Fruit fly (Drosophila melanogaster) whole organism, embryonic: ENCODE data around the gene Best2.

Source experiments
- Abd-B ChIP-seq: fragments of 200-800 bp; sonication (Bioruptor generic); optimal IDR thresholded peaks from 2 replicates; lab custom pipeline; 2018; ENCODE audit warnings: missing biosample characterization, mild to moderate bottlenecking, missing genetic modification characterization, moderate library complexity
- Asciz ChIP-seq: fragments of 200-800 bp; sonication (Bioruptor generic); optimal IDR thresholded peaks from 2 replicates; lab custom pipeline; 2017; ENCODE audit warnings: missing biosample characterization, mild to moderate bottlenecking, missing genetic modification characterization, missing genetic modification reagents
- Awh ChIP-seq: fragments of 200-800 bp; sonication (Bioruptor generic); IDR thresholded peaks from 2 replicates; pipeline ENCODE4, ENCODE4 v1.3.6; 2022; ENCODE audit warnings: missing biosample characterization, missing genetic modification characterization
- B-H2 ChIP-seq: fragments of 200-800 bp; sonication (Bioruptor generic); optimal IDR thresholded peaks from 2 replicates; lab custom pipeline; 2018; ENCODE audit warnings: missing biosample characterization, mild to moderate bottlenecking, missing genetic modification characterization
- Bdp1 ChIP-seq: fragments of 200-800 bp; sonication (Bioruptor generic); optimal IDR thresholded peaks from 3 replicates; lab custom pipeline; 2016; ENCODE audit warnings: missing biosample characterization, missing genetic modification characterization
- BtbVII ChIP-seq: fragments of 200-800 bp; sonication (Bioruptor generic); optimal IDR thresholded peaks from 3 replicates; lab custom pipeline; 2017; ENCODE audit warnings: missing biosample characterization, mild to moderate bottlenecking, missing genetic modification characterization
- CG12155 ChIP-seq: fragments of 200-800 bp; sonication (Bioruptor generic); optimal IDR thresholded peaks from 3 replicates; lab custom pipeline; 2016; ENCODE audit warnings: missing biosample characterization, missing genetic modification characterization
- CG12659 ChIP-seq: fragments of 200-800 bp; sonication (Bioruptor generic); optimal IDR thresholded peaks from 3 replicates; lab custom pipeline; 2017; ENCODE audit warnings: mild to moderate bottlenecking, missing biosample characterization, missing genetic modification reagents, missing genetic modification characterization
- CG15073 ChIP-seq: fragments of 200-800 bp; sonication (Bioruptor generic); optimal IDR thresholded peaks from 2 replicates; lab custom pipeline; 2016; ENCODE audit warnings: missing biosample characterization, missing genetic modification characterization
- CG1529 ChIP-seq: fragments of 200-800 bp; sonication (Bioruptor generic); optimal IDR thresholded peaks from 3 replicates; lab custom pipeline; 2018; ENCODE audit warnings: missing biosample characterization, missing genetic modification characterization
- CG16815 ChIP-seq: fragments of 200-800 bp; sonication (Bioruptor generic); optimal IDR thresholded peaks from 3 replicates; lab custom pipeline; 2017; ENCODE audit warnings: missing biosample characterization, mild to moderate bottlenecking, missing genetic modification characterization
- CG17361 ChIP-seq: fragments of 200-800 bp; sonication (Bioruptor generic); IDR thresholded peaks from 3 replicates; pipeline ENCODE4 v1.3.6; 2022; ENCODE audit warnings: missing biosample characterization, missing genetic modification characterization
- CG17385 ChIP-seq: fragments of 200-800 bp; sonication (Bioruptor generic); optimal IDR thresholded peaks from 3 replicates; lab custom pipeline; 2018; ENCODE audit warnings: missing biosample characterization, mild to moderate bottlenecking, missing genetic modification characterization
- CG17612 ChIP-seq: fragments of 200-800 bp; sonication (Bioruptor generic); IDR thresholded peaks from 2 replicates; pipeline ENCODE4 v1.3.6; 2022; ENCODE audit warnings: missing biosample characterization, missing genetic modification characterization
- CG2120 ChIP-seq: fragments of 200-800 bp; sonication (Bioruptor generic); optimal IDR thresholded peaks from 3 replicates; lab custom pipeline; 2016; ENCODE audit warnings: missing biosample characterization, missing genetic modification characterization
- CG33213 ChIP-seq: fragments of 200-800 bp; sonication (Bioruptor generic); optimal IDR thresholded peaks from 3 replicates; lab custom pipeline; 2016; ENCODE audit warnings: missing biosample characterization, missing genetic modification characterization
- CG33557 ChIP-seq: fragments of 200-800 bp; sonication (Bioruptor generic); optimal IDR thresholded peaks from 2 replicates; lab custom pipeline; 2019; ENCODE audit warnings: missing biosample characterization, mild to moderate bottlenecking, missing genetic modification characterization, moderate library complexity
- CG3995 ChIP-seq: fragments of 200-800 bp; sonication (Bioruptor generic); optimal IDR thresholded peaks from 3 replicates; lab custom pipeline; 2016; ENCODE audit warnings: missing biosample characterization, missing genetic modification characterization
- CG4617 ChIP-seq: fragments of 200-800 bp; sonication (Bioruptor generic); optimal IDR thresholded peaks from 3 replicates; lab custom pipeline; 2016; ENCODE audit warnings: missing biosample characterization, missing genetic modification characterization, borderline replicate concordance
- CG6254 ChIP-seq: fragments of 200-800 bp; sonication (Bioruptor generic); optimal IDR thresholded peaks from 3 replicates; lab custom pipeline; 2017; ENCODE audit warnings: mild to moderate bottlenecking, missing biosample characterization, missing genetic modification reagents, missing genetic modification characterization
- CG6654 ChIP-seq: fragments of 200-800 bp; sonication (Bioruptor generic); optimal IDR thresholded peaks from 2 replicates; lab custom pipeline; 2017; ENCODE audit warnings: missing biosample characterization, mild to moderate bottlenecking, missing genetic modification characterization
- CG6683 ChIP-seq: fragments of 200-800 bp; sonication (Bioruptor generic); optimal IDR thresholded peaks from 2 replicates; lab custom pipeline; 2017; ENCODE audit warnings: missing biosample characterization, mild to moderate bottlenecking, missing genetic modification characterization, missing genetic modification reagents
- CG7357 ChIP-seq: fragments of 200-800 bp; sonication (Bioruptor generic); IDR thresholded peaks from 3 replicates; pipeline ENCODE4 v1.3.6; 2022; ENCODE audit warnings: missing biosample characterization, missing genetic modification characterization
- CG7556 ChIP-seq: fragments of 200-800 bp; sonication (Bioruptor generic); optimal IDR thresholded peaks from 2 replicates; lab custom pipeline; 2017; ENCODE audit warnings: missing biosample characterization, mild to moderate bottlenecking, missing genetic modification characterization
- CG8281 ChIP-seq: fragments of 200-800 bp; sonication (Bioruptor generic); optimal IDR thresholded peaks from 2 replicates; lab custom pipeline; 2018; ENCODE audit warnings: missing biosample characterization, mild to moderate bottlenecking, missing genetic modification characterization, moderate library complexity
- CG8388 ChIP-seq: fragments of 200-800 bp; sonication (Bioruptor generic); optimal IDR thresholded peaks from 2 replicates; lab custom pipeline; 2019; ENCODE audit warnings: missing biosample characterization, mild to moderate bottlenecking, missing genetic modification characterization, moderate library complexity
- CG8924 ChIP-seq: fragments of 200-800 bp; optimal IDR thresholded peaks from 3 replicates; lab custom pipeline; 2019; ENCODE audit warnings: missing biosample characterization, mild to moderate bottlenecking, missing genetic modification characterization, moderate library complexity
- CG9437 ChIP-seq: fragments of 200-800 bp; sonication (Bioruptor generic); optimal IDR thresholded peaks from 2 replicates; lab custom pipeline; 2018; ENCODE audit warnings: missing biosample characterization, mild to moderate bottlenecking, missing genetic modification characterization
- Ets65A ChIP-seq: fragments of 200-800 bp; sonication (Bioruptor generic); peaks from one replicate; lab custom pipeline; 2016; ENCODE audit warnings: missing biosample characterization, missing genetic modification characterization
- Hr3 ChIP-seq: fragments of 200-800 bp; sonication (Bioruptor generic); optimal IDR thresholded peaks from 3 replicates; lab custom pipeline; 2016; ENCODE audit warnings: missing biosample characterization, missing genetic modification characterization
- Hr39 ChIP-seq: fragments of >200 bp; optimal IDR thresholded peaks from 2 replicates; lab custom pipeline; 2017
- NK7.1 ChIP-seq: fragments of 200-800 bp; sonication (Bioruptor generic); optimal IDR thresholded peaks from 3 replicates; lab custom pipeline; 2016; ENCODE audit warnings: missing biosample characterization, missing genetic modification characterization
- Nf-YB ChIP-seq: fragments of 200-800 bp; sonication (Bioruptor generic); optimal IDR thresholded peaks from 3 replicates; lab custom pipeline; 2019; ENCODE audit warnings: missing biosample characterization, mild to moderate bottlenecking, missing genetic modification characterization, moderate library complexity
- Vsx1 ChIP-seq: fragments of 200-800 bp; sonication (Bioruptor generic); optimal IDR thresholded peaks from 2 replicates; lab custom pipeline; 2017; ENCODE audit warnings: missing biosample characterization, mild to moderate bottlenecking, missing genetic modification characterization, missing genetic modification reagents
- al ChIP-seq: fragments of 200-800 bp; sonication (Bioruptor generic); IDR thresholded peaks from 2 replicates; pipeline ENCODE4 v1.3.6; 2022; ENCODE audit warnings: missing biosample characterization, missing genetic modification characterization
- ap ChIP-seq: fragments of 200-800 bp; sonication (Bioruptor generic); IDR thresholded peaks from 2 replicates; pipeline ENCODE4 v1.3.6; 2022; ENCODE audit warnings: missing biosample characterization, missing genetic modification characterization
- ato ChIP-seq: fragments of 200-800 bp; sonication (Bioruptor generic); IDR thresholded peaks from 2 replicates; pipeline ENCODE4 v1.3.6; 2022; ENCODE audit warnings: missing biosample characterization, missing genetic modification characterization; ENCODE audit not compliant: partially characterized antibody
- bbx ChIP-seq: fragments of 200-800 bp; sonication (Bioruptor generic); IDR thresholded peaks from 2 replicates; pipeline ENCODE4 v1.3.6; 2022; ENCODE audit warnings: missing biosample characterization, missing genetic modification characterization; ENCODE audit not compliant: partially characterized antibody
- crc ChIP-seq: fragments of 200-800 bp; sonication (Bioruptor generic); optimal IDR thresholded peaks from 2 replicates; lab custom pipeline; 2016; ENCODE audit warnings: missing biosample characterization, missing genetic modification characterization
- dysf ChIP-seq: fragments of 200-800 bp; sonication (Bioruptor generic); IDR thresholded peaks from 3 replicates; pipeline ENCODE4 v1.3.6; 2022; ENCODE audit warnings: missing biosample characterization, missing genetic modification characterization
- fd96Cb ChIP-seq: fragments of 200-800 bp; sonication (Bioruptor generic); optimal IDR thresholded peaks from 2 replicates; lab custom pipeline; 2018; ENCODE audit warnings: missing biosample characterization, mild to moderate bottlenecking, missing genetic modification characterization, moderate library complexity
- grn ChIP-seq: fragments of 200-800 bp; sonication (Bioruptor generic); optimal IDR thresholded peaks from 3 replicates; lab custom pipeline; 2017; ENCODE audit warnings: missing biosample characterization, missing genetic modification characterization
- org-1 ChIP-seq: fragments of 200-800 bp; sonication (Bioruptor generic); optimal IDR thresholded peaks from 2 replicates; lab custom pipeline; 2017; ENCODE audit warnings: missing biosample characterization, missing genetic modification characterization
- peb ChIP-seq: fragments of 200-800 bp; sonication (Bioruptor generic); IDR thresholded peaks from 2 replicates; pipeline ENCODE4 v1.3.6; 2022; ENCODE audit warnings: missing biosample characterization, missing genetic modification characterization
- row ChIP-seq: fragments of 200-800 bp; sonication (Bioruptor generic); IDR thresholded peaks from 3 replicates; pipeline ENCODE4 v1.3.6; 2022; ENCODE audit warnings: missing biosample characterization, missing genetic modification characterization
- sd ChIP-seq: fragments of 200-800 bp; sonication (Bioruptor generic); optimal IDR thresholded peaks from 3 replicates; lab custom pipeline; 2018; ENCODE audit warnings: missing biosample characterization, mild to moderate bottlenecking, missing genetic modification characterization, moderate library complexity
- slou ChIP-seq: fragments of 200-800 bp; sonication (Bioruptor generic); optimal IDR thresholded peaks from 3 replicates; lab custom pipeline; 2016; ENCODE audit warnings: missing biosample characterization, missing genetic modification characterization
- tio ChIP-seq: fragments of 200-800 bp; sonication (Bioruptor generic); optimal IDR thresholded peaks from 2 replicates; lab custom pipeline; 2017; ENCODE audit warnings: missing biosample characterization, missing genetic modification characterization, inconsistent platforms
- vfl ChIP-seq: fragments of 200-800 bp; sonication (Bioruptor generic); optimal IDR thresholded peaks from 2 replicates; lab custom pipeline; 2016; ENCODE audit warnings: missing biosample characterization, missing genetic modification characterization

The Best2 gene

DNA sequence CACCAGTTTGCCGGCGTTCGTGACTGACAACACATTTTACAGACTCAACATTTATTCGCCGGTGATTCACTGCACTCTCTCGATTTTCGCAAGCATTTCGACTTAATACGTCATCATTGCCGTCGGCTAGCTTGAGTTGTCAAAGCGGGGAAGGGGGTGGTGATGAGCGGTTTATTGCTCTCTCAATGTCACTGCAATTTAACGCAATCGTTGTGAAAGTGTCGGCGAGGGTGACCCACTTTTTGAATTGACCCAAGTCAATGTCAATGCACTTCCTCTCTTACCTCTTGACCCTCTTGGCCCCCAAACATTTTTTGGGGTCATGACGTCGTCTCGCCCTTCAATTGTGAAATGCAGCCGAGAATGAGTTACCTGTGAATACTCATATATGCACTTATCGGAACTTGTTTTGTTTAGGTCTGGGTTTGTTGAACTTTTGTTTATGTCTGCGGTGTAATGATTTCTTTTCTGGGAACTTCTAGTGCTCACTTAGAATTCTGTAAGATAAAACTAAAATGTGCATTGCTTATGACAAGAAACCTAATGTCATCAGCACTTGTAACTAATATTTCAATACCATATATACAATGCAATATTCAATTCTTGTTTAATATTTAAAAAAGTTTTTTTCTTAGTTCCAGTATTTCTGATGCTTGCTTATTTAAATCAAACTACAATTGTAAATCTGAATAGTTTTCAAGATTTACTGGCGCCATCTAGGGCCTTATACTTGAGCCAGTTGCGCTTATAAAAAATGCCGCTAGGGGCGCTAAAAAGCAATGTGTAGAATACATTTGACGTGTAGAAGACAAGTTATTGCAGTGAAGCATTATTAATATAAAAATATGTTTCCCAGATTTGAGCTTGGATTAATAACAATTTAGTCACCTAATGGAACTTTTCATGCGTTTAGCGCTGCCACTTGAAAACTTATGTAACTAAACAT lies 7.7 kb upstream of the Best2 start (continued):
- TF ChIP-seq ato (no peak), org-1 (no peak), dysf (GFP tag; lab: Robert Waterston, UW) (peak; percentile 42; the same call in 2 of the 3 replicates), fd96Cb (tag; lab: Kevin White, UChicago) (no peak), Bdp1 (no peak), CG15073 (GFP tag; lab: Kevin White, UChicago) (no peak), Nf-YB (no peak), bbx (no peak), CG2120 (peak; percentile 52), ap (GFP tag; lab: Robert Waterston, UW) (no peak), NK7.1 (peak; percentile 19), Ets65A (GFP tag; lab: Kevin White, UChicago) (peak; percentile 97), Awh (no peak), Abd-B (no peak), tio (no peak), CG1529 (GFP tag; lab: Kevin White, UChicago) (no peak), slou (GFP tag; lab: Kevin White, UChicago) (peak; percentile 45), CG33213 (GFP tag; lab: Kevin White, UChicago) (peak; percentile 6), Asciz (GFP tag; lab: Kevin White, UChicago) (no peak), CG17385 (GFP tag; lab: Kevin White, UChicago) (no peak), CG12659 (GFP tag; lab: Kevin White, UChicago) (peak; percentile 18), Hr39 (lab: Kevin White, UChicago) (no peak), CG7357 (0 out of 3 replicates have a peak, but pooled peaks have one; percentile 37), peb (no peak), CG6683 (GFP tag; lab: Kevin White, UChicago) (no peak), CG17361 (GFP tag; lab: Robert Waterston, UW) (peak; percentile 55; the same call in 2 of the 3 replicates), CG12155 (GFP tag; lab: Kevin White, UChicago) (peak; percentile 13), crc (GFP tag; lab: Kevin White, UChicago) (no peak), CG6254 (GFP tag; lab: Kevin White, UChicago) (no peak), CG6654 (GFP tag; lab: Kevin White, UChicago) (no peak), CG8281 (tag; lab: Kevin White, UChicago) (no peak), Vsx1 (GFP tag; lab: Kevin White, UChicago) (no peak), B-H2 (GFP tag; lab: Kevin White, UChicago) (peak; percentile 14), row (peak; percentile 25; the same call in 1 of the 3 replicates), CG17612 (GFP tag; lab: Robert Waterston, UW) (no peak), CG33557 (GFP tag; lab: Kevin White, UChicago) (no peak), CG8388 (peak; percentile 18), CG9437 (GFP tag; lab: Kevin White, UChicago) (no peak), CG4617 (GFP tag; lab: Kevin White, UChicago) (peak; percentile 9), CG8924 (tag; lab: Kevin White, UChicago) (peak; percentile 4), sd (tag; lab: Kevin White, UChicago) (peak; percentile 28), Hr3 (GFP tag; lab: Kevin White, UChicago) (peak; percentile 39), BtbVII (GFP tag; lab: Kevin White, UChicago) (no peak), CG7556 (GFP tag; lab: Kevin White, UChicago) (no peak), CG3995 (GFP tag; lab: Kevin White, UChicago) (no peak), vfl (GFP tag; lab: Kevin White, UChicago) (no peak), al (GFP tag; lab: Robert Waterston, UW) (no peak), CG16815 (GFP tag; lab: Kevin White, UChicago) (no peak), grn (no peak)
